Worm (Caenorhabditis elegans): ENCODE data around the gene T25B9.8.
A peak's percentile ranks its signal among the peaks of the same experiment; 100 is the strongest.

Gene T25B9.8

ce11 chrIV:10768146-10768636 lies at the start of gene T25B9.8:
Gene T25B9.8 (minus strand): TSS chrIV:10768196.
- no peak for TF ChIP-seq odd-2 (tag; optimal IDR thresholded peaks at IDR 0.05)
- no peak for TF ChIP-seq nhr-232 (tag; optimal IDR thresholded peaks at IDR 0.05)
- peak; percentile 33 for TF ChIP-seq unc-42 (tag; optimal IDR thresholded peaks at IDR 0.05)
- no peak for TF ChIP-seq ceh-6 (GFP tag; optimal IDR thresholded peaks at IDR 0.05)
- no peak for TF ChIP-seq K02D7.2 (tag; optimal IDR thresholded peaks at IDR 0.05)
- TF ChIP-seq ahr-1 (tag; optimal IDR thresholded peaks at IDR 0.05), result no peak
- no peak for TF ChIP-seq unc-86 (tag; optimal IDR thresholded peaks at IDR 0.05)
- no peak for TF ChIP-seq lim-6 (tag; optimal IDR thresholded peaks at IDR 0.05)

- TF ChIP-seq odd-2 (tag; optimal IDR thresholded peaks at IDR 0.05) (no peak), ceh-6 (GFP tag; optimal IDR thresholded peaks at IDR 0.05) (peak; percentile 42), ceh-31 (tag; optimal IDR thresholded peaks at IDR 0.05) (peak; percentile 56), K02D7.2 (tag; optimal IDR thresholded peaks at IDR 0.05) (no peak), ahr-1 (tag; optimal IDR thresholded peaks at IDR 0.05) (no peak), pax-1 (tag; optimal IDR thresholded peaks at IDR 0.05) (no peak), lin-11 (tag; optimal IDR thresholded peaks at IDR 0.05) (no peak), ceh-18 (tag; optimal IDR thresholded peaks at IDR 0.05) (no peak), tbx-7 (tag; optimal IDR thresholded peaks at IDR 0.05) (peak; percentile 1), nfya-1 (tag; optimal IDR thresholded peaks at IDR 0.05) (peak; percentile 33), ceh-14 (tag; optimal IDR thresholded peaks at IDR 0.05) (peak; percentile 10), ceh-2 (tag; optimal IDR thresholded peaks at IDR 0.05) (peak; percentile 71), ceh-19 (GFP tag; optimal IDR thresholded peaks at IDR 0.05) (no peak), unc-86 (tag; optimal IDR thresholded peaks at IDR 0.05) (no peak), lim-6 (tag; optimal IDR thresholded peaks at IDR 0.05) (no peak), F13H6.1 (tag; optimal IDR thresholded peaks at IDR 0.05) (no peak), tbx-2 (tag; optimal IDR thresholded peaks at IDR 0.05) (peak; percentile 77), C38D4.7 (GFP tag; optimal IDR thresholded peaks at IDR 0.05) (peak; percentile 17), che-1 (tag; optimal IDR thresholded peaks at IDR 0.05) (no peak), fkh-6 (tag; optimal IDR thresholded peaks at IDR 0.05) (no peak), elt-4 (tag; optimal IDR thresholded peaks at IDR 0.05) (no peak), madf-2 (tag; optimal IDR thresholded peaks at IDR 0.05) (no peak), K09A11.1 (tag; optimal IDR thresholded peaks at IDR 0.05; ENCODE audit: insufficient read depth) (no peak), sdc-2 (tag; optimal IDR thresholded peaks at IDR 0.05) (peak; percentile 38), ztf-16 (tag; optimal IDR thresholded peaks at IDR 0.05) (peak; percentile 43), zip-5 (tag; optimal IDR thresholded peaks at IDR 0.05) (no peak), T23F11.4 (GFP tag; optimal IDR thresholded peaks at IDR 0.05) (no peak), hlh-6 (tag; optimal IDR thresholded peaks at IDR 0.05) (no peak), C08G9.2 (tag; optimal IDR thresholded peaks at IDR 0.05) (peak; percentile 22), ama-1 (optimal IDR thresholded peaks at IDR 0.05) (no peak), pag-3 (tag; optimal IDR thresholded peaks at IDR 0.05; ENCODE audit: borderline replicate concordance) (no peak), nhr-11 (tag; optimal IDR thresholded peaks at IDR 0.05) (no peak), unc-55 (GFP tag; optimal IDR thresholded peaks at IDR 0.05) (no peak), syd-9 (tag; optimal IDR thresholded peaks at IDR 0.05) (no peak), elt-2 (tag; optimal IDR thresholded peaks at IDR 0.05) (peak; percentile 36), Y22D7AL.16 (tag; optimal IDR thresholded peaks at IDR 0.05) (no peak), sox-2 (GFP tag; IDR thresholded peaks at IDR 0.05) (no peak), ttx-3 (tag; optimal IDR thresholded peaks at IDR 0.05) (no peak), gmeb-2 (tag; optimal IDR thresholded peaks at IDR 0.05) (no peak), pros-1 (tag; optimal IDR thresholded peaks at IDR 0.05) (peak; percentile 65), fax-1 (tag; optimal IDR thresholded peaks at IDR 0.05) (no peak), hlh-30 (tag; optimal IDR thresholded peaks at IDR 0.05; ENCODE audit: insufficient read depth) (peak; percentile 58), pat-9 (tag; optimal IDR thresholded peaks at IDR 0.05) (no peak), ceh-9 (tag; optimal IDR thresholded peaks at IDR 0.05) (no peak), ref-2 (tag; optimal IDR thresholded peaks at IDR 0.05) (peak; percentile 68), ets-4 (tag; optimal IDR thresholded peaks at IDR 0.05) (no peak), fkh-10 (GFP tag; optimal IDR thresholded peaks at IDR 0.05) (no peak), ceh-30 (tag; optimal IDR thresholded peaks at IDR 0.05) (no peak), npax-4 (tag; optimal IDR thresholded peaks at IDR 0.05) (no peak)
Observed at ce11 chrIV:10817030-10817429, 49.0 kb upstream of the T25B9.8 start.
